Fruit fly (Drosophila melanogaster): ENCODE data around the gene CG7692.

- no peak for TF ChIP-seq h (optimal IDR thresholded peaks at IDR 0.05)
- TF ChIP-seq psq (optimal IDR thresholded peaks at IDR 0.05): no peak
- no peak for TF ChIP-seq Myc (optimal IDR thresholded peaks at IDR 0.05)
- TF ChIP-seq insv (optimal IDR thresholded peaks at IDR 0.05): no peak
- TF ChIP-seq ttk (optimal IDR thresholded peaks at IDR 0.05): no peak
- no peak for TF ChIP-seq Sin3A (optimal IDR thresholded peaks at IDR 0.05)
These were observed 31.7 kb downstream of the CG7692 start for dm6 chr3L:17383285-17383684.

Data from Kc167 (cell line).